Fruit fly (Drosophila melanogaster) whole organism, embryonic: Measurements from ENCODE around the gene CG1622.

ENCODE experiments used
- CG10543 ChIP-seq: fragments of 200-800 bp; sonication (Bioruptor generic); optimal IDR thresholded peaks from 3 replicates; lab custom pipeline; 2017; ENCODE audit warnings: missing biosample characterization, mild to moderate bottlenecking, missing genetic modification characterization, moderate library complexity
- CG12071 ChIP-seq: fragments of 200-800 bp; sonication (Bioruptor generic); optimal IDR thresholded peaks from 3 replicates; lab custom pipeline; 2018; ENCODE audit warnings: missing biosample characterization, mild to moderate bottlenecking, missing genetic modification characterization
- CG12659 ChIP-seq: fragments of 200-800 bp; sonication (Bioruptor generic); optimal IDR thresholded peaks from 3 replicates; lab custom pipeline; 2017; ENCODE audit warnings: mild to moderate bottlenecking, missing biosample characterization, missing genetic modification reagents, missing genetic modification characterization
- CG13287 ChIP-seq: fragments of 200-800 bp; sonication (Bioruptor generic); IDR thresholded peaks from 2 replicates; pipeline ENCODE4 v1.3.6; 2022; ENCODE audit warnings: missing biosample characterization, missing genetic modification characterization; ENCODE audit not compliant: partially characterized antibody
- CG14860 ChIP-seq: fragments of 200-800 bp; sonication (Bioruptor generic); IDR thresholded peaks from 3 replicates; pipeline ENCODE4 v1.3.6; 2022; ENCODE audit warnings: missing biosample characterization, missing genetic modification characterization; ENCODE audit not compliant: partially characterized antibody
- CG15011 ChIP-seq: fragments of 200-800 bp; sonication (Bioruptor generic); optimal IDR thresholded peaks from 3 replicates; lab custom pipeline; 2018; ENCODE audit warnings: missing biosample characterization, mild to moderate bottlenecking, missing genetic modification characterization
- CG15073 ChIP-seq: fragments of 200-800 bp; sonication (Bioruptor generic); optimal IDR thresholded peaks from 2 replicates; lab custom pipeline; 2016; ENCODE audit warnings: missing biosample characterization, missing genetic modification characterization
- CG15514 ChIP-seq: fragments of 200-800 bp; sonication (Bioruptor generic); optimal IDR thresholded peaks from 3 replicates; lab custom pipeline; 2017; ENCODE audit warnings: missing biosample characterization, missing genetic modification characterization, mild to moderate bottlenecking, moderate library complexity, missing genetic modification reagents
- CG16779 ChIP-seq: fragments of 200-800 bp; sonication (Bioruptor generic); IDR thresholded peaks from 2 replicates; pipeline ENCODE4 v1.3.6; 2022; ENCODE audit warnings: missing biosample characterization, missing genetic modification characterization
- CG16815 ChIP-seq: fragments of 200-800 bp; sonication (Bioruptor generic); optimal IDR thresholded peaks from 3 replicates; lab custom pipeline; 2017; ENCODE audit warnings: missing biosample characterization, mild to moderate bottlenecking, missing genetic modification characterization
- CG2120 ChIP-seq: fragments of 200-800 bp; sonication (Bioruptor generic); optimal IDR thresholded peaks from 3 replicates; lab custom pipeline; 2016; ENCODE audit warnings: missing biosample characterization, missing genetic modification characterization
- CG31441 ChIP-seq: fragments of 200-800 bp; sonication (Bioruptor generic); IDR thresholded peaks from 2 replicates; pipeline ENCODE4 v1.3.6; 2022; ENCODE audit warnings: missing biosample characterization, missing genetic modification characterization
- CG34224 ChIP-seq: fragments of 200-800 bp; sonication (Bioruptor generic); IDR thresholded peaks from 3 replicates; pipeline ENCODE4 v1.3.6; 2022; ENCODE audit warnings: missing biosample characterization, missing genetic modification characterization; ENCODE audit not compliant: partially characterized antibody
- CG4707 ChIP-seq: fragments of 200-800 bp; sonication (Bioruptor generic); optimal IDR thresholded peaks from 2 replicates; lab custom pipeline; 2018; ENCODE audit warnings: missing biosample characterization, mild to moderate bottlenecking, missing genetic modification characterization, moderate library complexity
- CG7839 ChIP-seq: fragments of 200-800 bp; sonication (Bioruptor generic); optimal IDR thresholded peaks from 3 replicates; lab custom pipeline; 2018; ENCODE audit warnings: missing biosample characterization, mild to moderate bottlenecking, missing genetic modification characterization, moderate library complexity
- CG7928 ChIP-seq: fragments of 200-800 bp; sonication (Bioruptor generic); optimal IDR thresholded peaks from 2 replicates; lab custom pipeline; 2017; ENCODE audit warnings: missing biosample characterization, mild to moderate bottlenecking, missing genetic modification characterization
- CG9437 ChIP-seq: fragments of 200-800 bp; sonication (Bioruptor generic); optimal IDR thresholded peaks from 2 replicates; lab custom pipeline; 2018; ENCODE audit warnings: missing biosample characterization, mild to moderate bottlenecking, missing genetic modification characterization
- Dad ChIP-seq: fragments of 200-800 bp; sonication (Bioruptor generic); optimal IDR thresholded peaks from 3 replicates; lab custom pipeline; 2016; ENCODE audit warnings: missing biosample characterization, missing genetic modification characterization
- Deaf1 ChIP-seq: fragments of 200-800 bp; optimal IDR thresholded peaks from 3 replicates; lab custom pipeline; 2019; ENCODE audit warnings: missing biosample characterization, mild to moderate bottlenecking, missing genetic modification characterization, moderate library complexity
- Dfd ChIP-seq, 2 experiments: fragments of >200 bp; optimal IDR thresholded peaks; 2 replicates each; lab custom pipeline; 2017; ENCODE audit warnings: missing biosample characterization in 2 of 2, missing genetic modification characterization in 2 of 2
- Fer1 ChIP-seq: fragments of 200-800 bp; sonication (Bioruptor generic); optimal IDR thresholded peaks from 2 replicates; lab custom pipeline; 2017; ENCODE audit warnings: missing biosample characterization, mild to moderate bottlenecking, missing genetic modification characterization
- HLHmδ ChIP-seq: fragments of 200-800 bp; sonication (Bioruptor generic); optimal IDR thresholded peaks from 2 replicates; lab custom pipeline; 2018; ENCODE audit warnings: missing biosample characterization, mild to moderate bottlenecking, missing genetic modification characterization, moderate library complexity
- Nf-YA ChIP-seq: fragments of 200-800 bp; sonication (Bioruptor generic); IDR thresholded peaks from 2 replicates; pipeline ENCODE4 v1.3.6; 2022; ENCODE audit warnings: missing biosample characterization, missing genetic modification characterization
- Opbp ChIP-seq: fragments of 200-800 bp; sonication (Bioruptor generic); IDR thresholded peaks from 3 replicates; pipeline ENCODE4 v1.3.6; 2022; ENCODE audit warnings: missing biosample characterization, missing genetic modification characterization; ENCODE audit not compliant: partially characterized antibody
- Rfx ChIP-seq: fragments of 200-800 bp; sonication (Bioruptor generic); IDR thresholded peaks from 2 replicates; pipeline ENCODE4 v1.3.6; 2022; ENCODE audit warnings: missing biosample characterization, missing genetic modification characterization
- Spps ChIP-seq: fragments of 200-800 bp; sonication (Bioruptor generic); optimal IDR thresholded peaks from 2 replicates; lab custom pipeline; 2018; ENCODE audit warnings: missing biosample characterization, mild to moderate bottlenecking, missing genetic modification characterization
- Trl ChIP-seq, 3 experiments: fragments of >200 bp in 2 of 3; fragments of 200-800 bp in 1 of 3; sonication (Bioruptor generic) in 1 of 3; optimal IDR thresholded peaks; 2 replicates in 1 of 3; 3 replicates in 2 of 3; lab custom pipeline; 2016 to 2017; ENCODE audit warnings: missing biosample characterization in 1 of 3, missing genetic modification characterization in 1 of 3
- ac ChIP-seq: fragments of 200-800 bp; sonication (Bioruptor generic); optimal IDR thresholded peaks from 3 replicates; lab custom pipeline; 2017; ENCODE audit warnings: missing biosample characterization, mild to moderate bottlenecking, missing genetic modification characterization
- ash1 ChIP-seq: fragments of 200-800 bp; sonication (Bioruptor generic); optimal IDR thresholded peaks from 2 replicates; lab custom pipeline; 2018; ENCODE audit warnings: missing biosample characterization, mild to moderate bottlenecking, missing genetic modification characterization
- ato ChIP-seq: fragments of 200-800 bp; sonication (Bioruptor generic); IDR thresholded peaks from 2 replicates; pipeline ENCODE4 v1.3.6; 2022; ENCODE audit warnings: missing biosample characterization, missing genetic modification characterization; ENCODE audit not compliant: partially characterized antibody
- cas ChIP-seq: fragments of 200-800 bp; sonication (Bioruptor generic); IDR thresholded peaks from 2 replicates; pipeline ENCODE4 v1.3.6; 2022; ENCODE audit warnings: missing biosample characterization, missing genetic modification characterization
- chif ChIP-seq, 2 experiments: fragments of 200-800 bp; sonication (Bioruptor generic); optimal IDR thresholded peaks; 3 replicates each; lab custom pipeline; 2016; ENCODE audit warnings: missing biosample characterization in 2 of 2, missing genetic modification characterization in 2 of 2
- en ChIP-seq: fragments of 200-800 bp; sonication (Bioruptor generic); optimal IDR thresholded peaks from 2 replicates; lab custom pipeline; 2016; ENCODE audit warnings: missing biosample characterization, missing genetic modification characterization
- exex ChIP-seq: fragments of 200-800 bp; sonication (Bioruptor generic); optimal IDR thresholded peaks from 4 replicates; lab custom pipeline; 2018; ENCODE audit warnings: missing biosample characterization, mild to moderate bottlenecking, missing genetic modification characterization, moderate library complexity
- grau ChIP-seq: fragments of 200-800 bp; optimal IDR thresholded peaks from 3 replicates; lab custom pipeline; 2019; ENCODE audit warnings: missing biosample characterization, mild to moderate bottlenecking, missing genetic modification characterization, moderate library complexity
- her ChIP-seq: fragments of 200-800 bp; sonication (Bioruptor generic); optimal IDR thresholded peaks from 2 replicates; lab custom pipeline; 2016; ENCODE audit warnings: missing biosample characterization, missing genetic modification characterization
- lab ChIP-seq: fragments of 200-800 bp; sonication (Bioruptor generic); optimal IDR thresholded peaks from 3 replicates; lab custom pipeline; 2017; ENCODE audit warnings: missing biosample characterization, missing genetic modification characterization, mild to moderate bottlenecking, moderate library complexity, missing genetic modification reagents
- lov ChIP-seq, 2 experiments: fragments of 200-800 bp in 1 of 2; fragments of >200 bp in 1 of 2; sonication (Bioruptor generic) in 1 of 2; IDR thresholded peaks in 1 of 2; optimal IDR thresholded peaks in 1 of 2; 2 replicates in 1 of 2; 3 replicates in 1 of 2; pipeline versions ENCODE4 v1.3.6 to Lab custom; 2017 to 2022; ENCODE audit warnings: missing biosample characterization in 1 of 2, missing genetic modification characterization in 1 of 2
- repo ChIP-seq: fragments of 200-800 bp; sonication (Bioruptor generic); optimal IDR thresholded peaks from 2 replicates; lab custom pipeline; 2016; ENCODE audit warnings: missing biosample characterization, missing genetic modification characterization
- row ChIP-seq: fragments of 200-800 bp; sonication (Bioruptor generic); IDR thresholded peaks from 3 replicates; pipeline ENCODE4 v1.3.6; 2022; ENCODE audit warnings: missing biosample characterization, missing genetic modification characterization
- scrt ChIP-seq: fragments of 200-800 bp; sonication (Bioruptor generic); optimal IDR thresholded peaks from 2 replicates; lab custom pipeline; 2018; ENCODE audit warnings: missing biosample characterization, mild to moderate bottlenecking, missing genetic modification characterization, moderate library complexity
- sens ChIP-seq: fragments of 200-800 bp; sonication (Bioruptor generic); peaks from one replicate; lab custom pipeline; 2016; ENCODE audit warnings: missing biosample characterization, missing genetic modification characterization
- slbo ChIP-seq: fragments of 200-800 bp; sonication (Bioruptor generic); IDR thresholded peaks from 2 replicates; pipeline ENCODE4 v1.3.6; 2022; ENCODE audit warnings: missing biosample characterization, missing genetic modification characterization
- slou ChIP-seq: fragments of 200-800 bp; sonication (Bioruptor generic); optimal IDR thresholded peaks from 3 replicates; lab custom pipeline; 2016; ENCODE audit warnings: missing biosample characterization, missing genetic modification characterization
- so ChIP-seq: fragments of 200-800 bp; sonication (Bioruptor generic); IDR thresholded peaks from 3 replicates; pipeline ENCODE4 v1.3.6; 2022; ENCODE audit warnings: missing biosample characterization, missing genetic modification characterization
- sqz ChIP-seq: fragments of 200-800 bp; sonication (Bioruptor generic); optimal IDR thresholded peaks from 3 replicates; lab custom pipeline; 2018; ENCODE audit warnings: missing biosample characterization, mild to moderate bottlenecking, missing genetic modification characterization
- tna ChIP-seq: fragments of 200-800 bp; sonication (Bioruptor generic); IDR thresholded peaks from 2 replicates; pipeline ENCODE4 v1.3.6; 2022; ENCODE audit warnings: missing biosample characterization, missing genetic modification characterization; ENCODE audit not compliant: partially characterized antibody
- zf30C ChIP-seq: fragments of 200-800 bp; sonication (Bioruptor generic); optimal IDR thresholded peaks from 3 replicates; lab custom pipeline; 2018; ENCODE audit warnings: missing biosample characterization, mild to moderate bottlenecking, missing genetic modification characterization

Gene CG1622

dm6 chrX:13256967-13257366 lies 39.9 kb upstream of the CG1622 start (continued):
- TF ChIP-seq slou (no peak), Trl (optimal IDR thresholded peaks at IDR 0.05; lab: Kevin White, UChicago) (no peak), Trl (GFP tag; optimal IDR thresholded peaks at IDR 0.05; lab: Kevin White, UChicago) (peak; percentile 15), sqz (GFP tag; lab: Kevin White, UChicago) (peak; percentile 91), en (GFP tag; lab: Kevin White, UChicago) (no peak), CG14860 (no peak), sens (GFP tag; lab: Kevin White, UChicago) (peak; percentile 83), slbo (GFP tag; lab: Robert Waterston, UW) (peak; percentile 26; the same call in 1 of the 2 replicates), grau (tag; lab: Kevin White, UChicago) (peak; percentile 30), CG12071 (GFP tag; lab: Kevin White, UChicago) (peak; percentile 37), Fer1 (GFP tag; lab: Kevin White, UChicago) (peak; percentile 34), ato (GFP tag; lab: Robert Waterston, UW) (no peak), zf30C (peak; percentile 24), CG13287 (GFP tag; lab: Robert Waterston, UW) (peak; percentile 37; the same call in 1 of the 2 replicates), Rfx (GFP tag; lab: Robert Waterston, UW) (peak; percentile 41; the same call in 1 of the 2 replicates), Dfd (GFP tag; optimal IDR thresholded peaks at IDR 0.05; lab: Kevin White, UChicago) (peak in 1 of 2 experiments; percentile 64), CG16779 (GFP tag; lab: Robert Waterston, UW) (0 out of 2 replicates have a peak, but pooled peaks have one; percentile 57), lab (GFP tag; lab: Kevin White, UChicago) (peak; percentile 61), Dad (GFP tag; lab: Kevin White, UChicago) (peak; percentile 22), CG15073 (GFP tag; lab: Kevin White, UChicago) (peak; percentile 46), Nf-YA (GFP tag; lab: Robert Waterston, UW) (no peak), HLHmδ (GFP tag; lab: Kevin White, UChicago) (peak; percentile 32), ac (GFP tag; lab: Kevin White, UChicago) (no peak), ash1 (GFP tag; lab: Kevin White, UChicago) (peak; percentile 10), scrt (peak; percentile 64), CG4707 (peak; percentile 33), exex (tag; lab: Kevin White, UChicago) (peak; percentile 54), CG34224 (GFP tag; lab: Robert Waterston, UW) (0 out of 3 replicates have a peak, but pooled peaks have one; percentile 20), cas (GFP tag; lab: Robert Waterston, UW) (no peak), tna (GFP tag; lab: Robert Waterston, UW) (peak; percentile 18; the same call in 1 of the 2 replicates), row (GFP tag; lab: Robert Waterston, UW) (no peak), CG2120 (GFP tag; lab: Kevin White, UChicago) (peak; percentile 10), so (0 out of 3 replicates have a peak, but pooled peaks have one; percentile 9), CG31441 (0 out of 2 replicates have a peak, but pooled peaks have one; percentile 13), CG9437 (GFP tag; lab: Kevin White, UChicago) (peak; percentile 63), lov (optimal IDR thresholded peaks at IDR 0.05; lab: Kevin White, UChicago) (no peak), lov (GFP tag; IDR thresholded peaks at IDR 0.05; lab: Robert Waterston, UW) (no peak), CG15514 (GFP tag; lab: Kevin White, UChicago) (peak; percentile 44), chif (GFP tag; optimal IDR thresholded peaks at IDR 0.05; lab: Kevin White, UChicago) (no peak), Spps (tag; lab: Kevin White, UChicago) (peak; percentile 2), Opbp (peak; percentile 40; the same call in 2 of the 3 replicates), Deaf1 (tag; lab: Kevin White, UChicago) (peak; percentile 53), CG12659 (GFP tag; lab: Kevin White, UChicago) (peak; percentile 19), her (GFP tag; lab: Kevin White, UChicago) (peak; percentile 36), CG15011 (GFP tag; lab: Kevin White, UChicago) (no peak), CG16815 (no peak), CG7839 (tag; lab: Kevin White, UChicago) (peak; percentile 13), CG10543 (peak; percentile 21), CG7928 (peak; percentile 90), repo (no peak)
